Worm (Caenorhabditis elegans) whole organism, young adult: Measurements from ENCODE around the gene F28H7.3.
A peak's percentile ranks its signal among the peaks of the same experiment; 100 is the strongest.

ENCODE experiments used
- B0019.2 ChIP-seq: fragments of 200-800 bp; sonication (Bioruptor generic); conservative IDR thresholded peaks from 2 replicates; pipeline ENCODE4 v1.3.6; 2022; ENCODE audit warnings: missing genetic modification reagents, missing genetic modification characterization, missing compliant biosample characterization
- B0035.1 ChIP-seq: sonication (generic microtip); optimal IDR thresholded peaks from 2 replicates; lab custom pipeline; 2016; ENCODE audit warnings: missing genetic modification characterization, mild to moderate bottlenecking, missing compliant biosample characterization, missing genotype, missing genetic modification reagents
- C06A6.2 ChIP-seq: fragments of 200-800 bp; sonication (Bioruptor generic); conservative IDR thresholded peaks from 2 replicates; pipeline ENCODE4 v1.3.6; 2022; ENCODE audit warnings: missing genetic modification characterization, missing compliant biosample characterization
- F33H1.4 ChIP-seq: fragments of 200-800 bp; sonication (Bioruptor generic); IDR thresholded peaks from 2 replicates; pipeline ENCODE4 v1.3.6; 2022; ENCODE audit warnings: missing genetic modification reagents, missing genetic modification characterization, missing compliant biosample characterization
- F37B4.10 ChIP-seq: fragments of 200-800 bp; sonication (Bioruptor generic); IDR thresholded peaks from 2 replicates; pipeline ENCODE4 v1.3.6; 2022; ENCODE audit warnings: missing genetic modification characterization, missing compliant biosample characterization
- K12H6.12 ChIP-seq: fragments of 200-800 bp; sonication (Bioruptor generic); optimal IDR thresholded peaks from 2 replicates; lab custom pipeline; 2018; ENCODE audit warnings: mild to moderate bottlenecking, missing genetic modification characterization, missing compliant biosample characterization
- T07F8.4 ChIP-seq: sonication (generic microtip); optimal IDR thresholded peaks from 2 replicates; lab custom pipeline; 2016; ENCODE audit warnings: mild to moderate bottlenecking, missing genetic modification characterization, moderate library complexity, missing compliant biosample characterization
- T26A5.8 ChIP-seq: sonication (generic microtip); optimal IDR thresholded peaks from 2 replicates; lab custom pipeline; 2016; ENCODE audit warnings: missing genetic modification characterization, missing compliant biosample characterization
- Y53G8AR.9 ChIP-seq: fragments of 200-800 bp; sonication (Bioruptor generic); conservative IDR thresholded peaks from 2 replicates; pipeline ENCODE4 v1.3.6; 2022; ENCODE audit warnings: missing genetic modification reagents, missing genetic modification characterization, missing compliant biosample characterization
- ZK185.1 ChIP-seq: sonication (generic microtip); optimal IDR thresholded peaks from 2 replicates; lab custom pipeline; 2016; ENCODE audit warnings: mild to moderate bottlenecking, missing genetic modification characterization, missing compliant biosample characterization; ENCODE audit not compliant: poor library complexity, severe bottlenecking
- ama-1 ChIP-seq, 3 experiments: fragments of 150-350 bp in 1 of 3; sonication (generic microtip) in 2 of 3; optimal IDR thresholded peaks; 2 replicates each; lab custom pipeline; 2014 to 2018; ENCODE audit warnings: missing biosample characterization in 2 of 3, missing genetic modification characterization in 2 of 3, missing genetic modification reagents in 2 of 3
- aptf-3 ChIP-seq: fragments of 200-800 bp; sonication (Bioruptor generic); IDR thresholded peaks from 2 replicates; pipeline ENCODE4 v1.3.6; 2022; ENCODE audit warnings: missing genetic modification characterization, missing compliant biosample characterization
- atf-7 ChIP-seq: sonication (generic microtip); optimal IDR thresholded peaks from 2 replicates; lab custom pipeline; 2017; ENCODE audit warnings: mild to moderate bottlenecking, missing genetic modification characterization, missing compliant biosample characterization
- attf-5 ChIP-seq: fragments of 200-800 bp; sonication (Bioruptor generic); optimal IDR thresholded peaks from 2 replicates; lab custom pipeline; 2018; ENCODE audit warnings: mild to moderate bottlenecking, missing genetic modification characterization, missing compliant biosample characterization
- bed-2 ChIP-seq: fragments of 200-800 bp; sonication (Bioruptor generic); IDR thresholded peaks from 2 replicates; pipeline ENCODE4 v1.3.6; 2022; ENCODE audit warnings: missing genetic modification reagents, missing genetic modification characterization, missing compliant biosample characterization
- cebp-1 ChIP-seq, 2 experiments: fragments of 200-800 bp in 1 of 2; sonication (Bioruptor generic) in 1 of 2; sonication (generic microtip) in 1 of 2; IDR thresholded peaks in 1 of 2; optimal IDR thresholded peaks in 1 of 2; 2 replicates each; pipeline versions ENCODE4 v1.3.6 to Lab custom; 2017 to 2022; ENCODE audit warnings: missing compliant biosample characterization in 2 of 2, missing genetic modification characterization in 2 of 2, mild to moderate bottlenecking in 1 of 2, missing genetic modification reagents in 1 of 2, moderate library complexity in 1 of 2
- cebp-2 ChIP-seq: fragments of 200-800 bp; sonication (Bioruptor generic); IDR thresholded peaks from 2 replicates; pipeline ENCODE4 v1.3.6; 2022; ENCODE audit warnings: missing genetic modification characterization, missing compliant biosample characterization
- dox-1 ChIP-seq: fragments of 200-800 bp; sonication (Bioruptor generic); IDR thresholded peaks from 2 replicates; pipeline ENCODE4 v1.3.6; 2022; ENCODE audit warnings: missing genetic modification reagents, missing genetic modification characterization, missing compliant biosample characterization
- dpl-1 ChIP-seq: fragments of 150-350 bp; optimal IDR thresholded peaks from 2 replicates; lab custom pipeline; 2014; ENCODE audit warnings: missing biosample characterization, missing genetic modification reagents, missing genetic modification characterization
- efl-1 ChIP-seq: fragments of 150-350 bp; optimal IDR thresholded peaks from 2 replicates; lab custom pipeline; 2014; ENCODE audit warnings: missing biosample characterization, missing genetic modification reagents, missing genetic modification characterization
- egl-18 ChIP-seq: fragments of 200-800 bp; sonication (Bioruptor generic); IDR thresholded peaks from 2 replicates; pipeline ENCODE4 v1.3.6; 2022; ENCODE audit warnings: missing genetic modification reagents, missing genetic modification characterization, missing compliant biosample characterization
- egl-44 ChIP-seq: fragments of 200-800 bp; sonication (Bioruptor generic); IDR thresholded peaks from 2 replicates; pipeline ENCODE4 v1.3.6; 2022; ENCODE audit warnings: missing genetic modification reagents, missing genetic modification characterization, missing compliant biosample characterization
- ekl-4 ChIP-seq: fragments of 200-800 bp; sonication (Bioruptor generic); IDR thresholded peaks from 2 replicates; pipeline ENCODE4 v1.3.6; 2022; ENCODE audit warnings: missing genetic modification reagents, missing genetic modification characterization, missing compliant biosample characterization
- lin-54 ChIP-seq: fragments of 200-800 bp; sonication (Bioruptor generic); optimal IDR thresholded peaks from 2 replicates; lab custom pipeline; 2018; ENCODE audit warnings: mild to moderate bottlenecking, missing genetic modification characterization, missing compliant biosample characterization
- lir-1 ChIP-seq: fragments of 200-800 bp; sonication (Bioruptor generic); conservative IDR thresholded peaks from 2 replicates; pipeline ENCODE4 v1.3.6; 2022; ENCODE audit warnings: missing genetic modification reagents, missing genetic modification characterization, missing compliant biosample characterization
- lsy-27 ChIP-seq: sonication (generic microtip); optimal IDR thresholded peaks from 2 replicates; lab custom pipeline; 2017; ENCODE audit warnings: missing genetic modification characterization, mild to moderate bottlenecking, missing compliant biosample characterization, antibody characterized with exemption, missing genotype, borderline replicate concordance; ENCODE audit not compliant: insufficient read depth
- madf-3 ChIP-seq: fragments of 200-800 bp; sonication (Bioruptor generic); IDR thresholded peaks from 2 replicates; pipeline ENCODE4 v1.3.6; 2022; ENCODE audit warnings: missing genetic modification reagents, missing genetic modification characterization, missing compliant biosample characterization
- madf-6 ChIP-seq: fragments of 200-800 bp; sonication (Bioruptor generic); IDR thresholded peaks from 2 replicates; pipeline ENCODE4 v1.3.6; 2022; ENCODE audit warnings: missing genetic modification reagents, missing genetic modification characterization, missing compliant biosample characterization
- mcd-1 ChIP-seq: fragments of 200-800 bp; sonication (Bioruptor generic); IDR thresholded peaks from 2 replicates; pipeline ENCODE4 v1.3.6; 2022; ENCODE audit warnings: missing genetic modification reagents, missing genetic modification characterization, missing compliant biosample characterization
- mel-28 ChIP-seq: sonication (generic microtip); optimal IDR thresholded peaks from 2 replicates; lab custom pipeline; 2016; ENCODE audit warnings: borderline replicate concordance, mild to moderate bottlenecking, missing genetic modification characterization, missing compliant biosample characterization
- nfya-1 ChIP-seq: sonication (generic microtip); optimal IDR thresholded peaks from 2 replicates; lab custom pipeline; 2017; ENCODE audit warnings: antibody characterized with exemption, missing compliant biosample characterization, missing genetic modification characterization, borderline replicate concordance; ENCODE audit not compliant: insufficient read depth
- nhr-80 ChIP-seq: sonication (generic microtip); optimal IDR thresholded peaks from 2 replicates; lab custom pipeline; 2016; ENCODE audit warnings: missing genetic modification characterization, missing compliant biosample characterization
- pbrm-1 ChIP-seq: fragments of 200-800 bp; sonication (Bioruptor generic); IDR thresholded peaks from 2 replicates; pipeline ENCODE4 v1.3.6; 2022; ENCODE audit warnings: missing genetic modification reagents, missing genetic modification characterization, missing compliant biosample characterization
- sdz-38 ChIP-seq: sonication (generic microtip); optimal IDR thresholded peaks from 2 replicates; lab custom pipeline; 2016; ENCODE audit warnings: missing genotype, missing genetic modification characterization, missing compliant biosample characterization
- tlf-1 ChIP-seq: fragments of 200-800 bp; sonication (Bioruptor generic); optimal IDR thresholded peaks from 2 replicates; lab custom pipeline; 2018; ENCODE audit warnings: mild to moderate bottlenecking, missing genetic modification characterization, missing compliant biosample characterization
- zfh-2 ChIP-seq: fragments of 200-800 bp; sonication (Bioruptor generic); conservative IDR thresholded peaks from 2 replicates; pipeline ENCODE4 v1.3.6; 2022; ENCODE audit warnings: missing genetic modification reagents, missing genetic modification characterization, missing compliant biosample characterization
- ztf-25 ChIP-seq: fragments of 200-800 bp; sonication (Bioruptor generic); IDR thresholded peaks from 2 replicates; pipeline ENCODE4 v1.3.6; 2022; ENCODE audit warnings: missing genetic modification reagents, missing genetic modification characterization, missing compliant biosample characterization
- ztf-28 ChIP-seq: fragments of 200-800 bp; sonication (Bioruptor generic); IDR thresholded peaks from 2 replicates; pipeline ENCODE4 v1.3.6; 2022; ENCODE audit warnings: missing genetic modification reagents, missing genetic modification characterization, missing compliant biosample characterization

The F28H7.3 gene

ce11 chrV:10722595-10722994 is 28.0 kb downstream of the F28H7.3 start:
- TF ChIP-seq madf-6 (GFP tag; lab: Robert Waterston, UW) = 0 out of 2 replicates have a peak, but pooled peaks have one; percentile 6
- no peak for TF ChIP-seq lsy-27 (tag; lab: Kevin White, UChicago)
- 0 out of 2 replicates have a peak, but pooled peaks have one; percentile 55 for TF ChIP-seq egl-44 (GFP tag; lab: Robert Waterston, UW)
- TF ChIP-seq cebp-1 (GFP tag; IDR thresholded peaks at IDR 0.05; lab: Robert Waterston, UW) = no peak
- peak; percentile 15 for TF ChIP-seq cebp-1 (tag; optimal IDR thresholded peaks at IDR 0.05; lab: Kevin White, UChicago)
- no peak for TF ChIP-seq aptf-3 (GFP tag; lab: Robert Waterston, UW)
- peak; percentile 17 for TF ChIP-seq attf-5

- TF ChIP-seq zfh-2 (GFP tag; lab: Robert Waterston, UW) (peak; percentile 88), F37B4.10 (GFP tag; lab: Robert Waterston, UW) (0 out of 2 replicates have a peak, but pooled peaks have one; percentile 24), T26A5.8 (tag; lab: Kevin White, UChicago) (no peak), cebp-2 (no peak), nhr-80 (tag; lab: Kevin White, UChicago) (no peak), mel-28 (tag; lab: Kevin White, UChicago) (no peak), K12H6.12 (peak; percentile 73), ZK185.1 (no peak), tlf-1 (GFP tag; lab: Kevin White, UChicago) (no peak), mcd-1 (GFP tag; lab: Robert Waterston, UW) (0 out of 2 replicates have a peak, but pooled peaks have one; percentile 26), F33H1.4 (GFP tag; lab: Robert Waterston, UW) (no peak), lin-54 (GFP tag; lab: Kevin White, UChicago) (no peak)
These were observed 28.6 kb downstream of the F28H7.3 start for ce11 chrV:10721912-10722426.

DNA sequence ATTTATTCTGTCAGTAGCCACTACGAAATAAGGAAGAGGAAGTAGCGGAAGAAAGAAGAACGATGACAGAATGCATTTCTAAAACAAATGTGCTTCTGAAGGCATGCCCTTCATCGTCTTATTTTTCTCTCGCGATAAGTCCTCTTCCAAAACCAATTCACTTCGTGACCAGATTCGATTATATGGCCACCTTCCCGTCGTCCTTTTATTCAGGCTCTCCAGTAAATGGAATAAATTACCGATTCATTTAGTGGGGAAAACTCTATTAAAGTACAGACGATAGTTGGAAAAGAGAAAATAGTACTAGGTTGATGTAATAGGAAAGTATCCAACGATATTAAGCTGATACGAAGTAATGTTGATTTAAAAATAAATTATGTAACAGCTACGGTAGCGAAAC is 29.3 kb downstream of the F28H7.3 start:
- TF ChIP-seq T07F8.4 (no peak), madf-3 (GFP tag; lab: Robert Waterston, UW) (no peak), egl-18 (no peak), dox-1 (GFP tag; lab: Robert Waterston, UW) (no peak), B0035.1 (tag; lab: Kevin White, UChicago) (no peak), C06A6.2 (no peak), ztf-28 (no peak), ztf-25 (no peak), sdz-38 (tag; lab: Kevin White, UChicago) (no peak), ekl-4 (GFP tag; lab: Robert Waterston, UW) (no peak), pbrm-1 (GFP tag; lab: Robert Waterston, UW) (no peak), nfya-1 (tag; lab: Kevin White, UChicago) (no peak), Y53G8AR.9 (no peak), B0019.2 (no peak)

DNA sequence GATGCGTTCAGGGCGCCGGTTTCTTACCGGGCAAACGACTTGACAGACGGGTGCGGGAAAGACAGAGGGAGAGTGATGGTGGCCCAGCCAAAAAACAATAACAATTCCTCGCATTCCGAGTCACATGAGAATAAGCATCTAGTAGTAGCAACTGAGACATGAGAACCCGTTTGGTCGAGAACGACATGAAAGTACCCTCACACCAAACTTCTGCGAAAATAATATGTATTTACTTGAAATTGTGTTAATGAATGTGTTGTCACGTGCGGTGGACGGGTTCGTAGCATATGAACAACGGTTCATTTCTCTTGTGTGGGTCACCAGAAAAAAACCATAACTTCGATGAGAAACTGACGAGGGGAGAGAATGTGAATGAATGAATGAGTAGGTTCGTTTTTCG is 29.7 kb downstream of the F28H7.3 start:
- TF ChIP-seq ama-1 (optimal IDR thresholded peaks at IDR 0.05; lab: Kevin White, UChicago) = no peak
- TF ChIP-seq ama-1 (GFP tag; optimal IDR thresholded peaks at IDR 0.05; lab: Kevin White, UChicago) = no peak
- TF ChIP-seq efl-1 = no peak
- TF ChIP-seq lir-1 = no peak
- no peak for TF ChIP-seq atf-7 (tag; lab: Kevin White, UChicago)
- TF ChIP-seq dpl-1 (GFP tag; lab: Kevin White, UChicago) = no peak
- TF ChIP-seq bed-2 = no peak
